Worm (Caenorhabditis elegans): ENCODE results near the gene R07B1.5.

DNA sequence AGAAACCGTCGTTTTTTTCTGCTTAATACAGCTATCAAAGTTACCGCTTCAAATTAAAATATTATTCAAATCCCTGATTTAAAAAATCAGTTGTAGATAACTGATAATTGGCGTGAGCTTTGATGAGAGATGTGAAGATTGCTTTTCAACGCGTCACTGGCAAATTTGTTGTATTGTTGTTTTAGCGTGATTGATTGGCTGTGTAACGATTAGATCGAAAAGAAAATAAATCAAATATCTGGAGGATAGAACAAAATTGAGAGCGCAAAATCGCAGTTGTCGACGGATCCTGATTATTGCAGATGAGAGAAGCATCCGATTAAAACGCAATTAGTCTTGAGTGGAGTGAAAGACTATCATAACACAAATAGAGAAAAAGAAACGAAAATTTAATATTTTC, 22.5 kb upstream of the R07B1.5 start:
- TF ChIP-seq aly-1 (tag; optimal IDR thresholded peaks at IDR 0.05) (no peak), flt-1 (GFP tag; IDR thresholded peaks at IDR 0.05) (no peak), hnd-1 (tag; optimal IDR thresholded peaks at IDR 0.05) (no peak), hmg-4 (GFP tag; optimal IDR thresholded peaks at IDR 0.05) (no peak), ama-1 (optimal IDR thresholded peaks at IDR 0.05) (no peak), sea-1 (GFP tag; conservative IDR thresholded peaks at IDR 0.05) (no peak), scrt-1 (GFP tag; IDR thresholded peaks at IDR 0.05) (no peak), ceh-13 (GFP tag; optimal IDR thresholded peaks at IDR 0.05) (no peak), tbx-11 (GFP tag; IDR thresholded peaks at IDR 0.05) (no peak)
